Fruit fly (Drosophila melanogaster) whole organism, embryonic: ENCODE results near the gene JMJD4.

Experiments used
- ATbp ChIP-seq: fragments of 200-800 bp; sonication (Bioruptor generic); optimal IDR thresholded peaks from 2 replicates; lab custom pipeline; 2017; ENCODE audit warnings: missing biosample characterization, mild to moderate bottlenecking, missing genetic modification characterization, missing genetic modification reagents
- Ada2b ChIP-seq: fragments of 200-800 bp; sonication (Bioruptor generic); IDR thresholded peaks from 2 replicates; pipeline ENCODE4 v1.3.6; 2022; ENCODE audit warnings: missing biosample characterization, missing genetic modification characterization
- CG10321 ChIP-seq: fragments of 200-800 bp; sonication (Bioruptor generic); IDR thresholded peaks from 2 replicates; pipeline ENCODE4 v1.3.6; 2022; ENCODE audit warnings: missing biosample characterization, missing genetic modification characterization
- CG10366 ChIP-seq: fragments of 200-800 bp; sonication (Bioruptor generic); IDR thresholded peaks from 2 replicates; pipeline ENCODE4 v1.3.6; 2022; ENCODE audit warnings: missing biosample characterization, missing genetic modification characterization
- CG10462 ChIP-seq: fragments of 200-800 bp; sonication (Bioruptor generic); optimal IDR thresholded peaks from 2 replicates; lab custom pipeline; 2016; ENCODE audit warnings: missing biosample characterization, missing genetic modification characterization
- CG10543 ChIP-seq: fragments of 200-800 bp; sonication (Bioruptor generic); optimal IDR thresholded peaks from 3 replicates; lab custom pipeline; 2017; ENCODE audit warnings: missing biosample characterization, mild to moderate bottlenecking, missing genetic modification characterization, moderate library complexity
- CG10959 ChIP-seq: fragments of 200-800 bp; sonication (Bioruptor generic); IDR thresholded peaks from 2 replicates; pipeline ENCODE4 v1.3.6; 2022; ENCODE audit warnings: missing biosample characterization, missing genetic modification characterization
- CG11247 ChIP-seq: fragments of 200-800 bp; sonication (Bioruptor generic); IDR thresholded peaks from 2 replicates; pipeline ENCODE4 v1.3.6; 2022; ENCODE audit warnings: missing biosample characterization, missing genetic modification characterization
- CG12391 ChIP-seq: fragments of 200-800 bp; sonication (Bioruptor generic); optimal IDR thresholded peaks from 3 replicates; lab custom pipeline; 2018; ENCODE audit warnings: missing biosample characterization, mild to moderate bottlenecking, missing genetic modification characterization, moderate library complexity
- CG12769 ChIP-seq: fragments of 200-800 bp; sonication (Bioruptor generic); optimal IDR thresholded peaks from 2 replicates; lab custom pipeline; 2019; ENCODE audit warnings: missing biosample characterization, mild to moderate bottlenecking, missing genetic modification characterization, moderate library complexity
- CG13424 ChIP-seq: fragments of 200-800 bp; sonication (Bioruptor generic); optimal IDR thresholded peaks from 2 replicates; lab custom pipeline; 2019; ENCODE audit warnings: missing biosample characterization, mild to moderate bottlenecking, missing genetic modification characterization, moderate library complexity
- CG16815 ChIP-seq: fragments of 200-800 bp; sonication (Bioruptor generic); optimal IDR thresholded peaks from 3 replicates; lab custom pipeline; 2017; ENCODE audit warnings: missing biosample characterization, mild to moderate bottlenecking, missing genetic modification characterization
- CG17186 ChIP-seq: fragments of 200-800 bp; sonication (Bioruptor generic); optimal IDR thresholded peaks from 3 replicates; lab custom pipeline; 2017; ENCODE audit warnings: missing biosample characterization, missing genetic modification reagents, missing genetic modification characterization
- CG17361 ChIP-seq: fragments of 200-800 bp; sonication (Bioruptor generic); IDR thresholded peaks from 3 replicates; pipeline ENCODE4 v1.3.6; 2022; ENCODE audit warnings: missing biosample characterization, missing genetic modification characterization
- CG2678 ChIP-seq: fragments of 200-800 bp; sonication (Bioruptor generic); optimal IDR thresholded peaks from 3 replicates; lab custom pipeline; 2019; ENCODE audit warnings: missing biosample characterization, mild to moderate bottlenecking, missing genetic modification characterization, moderate library complexity
- CG2712 ChIP-seq: fragments of 200-800 bp; optimal IDR thresholded peaks from 3 replicates; lab custom pipeline; 2019; ENCODE audit warnings: missing biosample characterization, mild to moderate bottlenecking, missing genetic modification characterization, moderate library complexity
- CG32532 ChIP-seq: fragments of 200-800 bp; sonication (Bioruptor generic); IDR thresholded peaks from 2 replicates; pipeline ENCODE4 v1.3.6; 2022; ENCODE audit warnings: missing biosample characterization, missing genetic modification characterization
- CG5245 ChIP-seq: fragments of 200-800 bp; sonication (Bioruptor generic); optimal IDR thresholded peaks from 3 replicates; lab custom pipeline; 2016; ENCODE audit warnings: missing biosample characterization, missing genetic modification characterization
- CG7556 ChIP-seq: fragments of 200-800 bp; sonication (Bioruptor generic); optimal IDR thresholded peaks from 2 replicates; lab custom pipeline; 2017; ENCODE audit warnings: missing biosample characterization, mild to moderate bottlenecking, missing genetic modification characterization
- CG7786 ChIP-seq: fragments of 200-800 bp; sonication (Bioruptor generic); optimal IDR thresholded peaks from 2 replicates; lab custom pipeline; 2016; ENCODE audit warnings: missing biosample characterization, missing genetic modification characterization
- CG8765 ChIP-seq: fragments of 200-800 bp; sonication (Bioruptor generic); IDR thresholded peaks from 2 replicates; pipeline ENCODE4 v1.3.6; 2022; ENCODE audit warnings: missing biosample characterization, missing genetic modification characterization
- CG9932 ChIP-seq: fragments of 200-800 bp; sonication (Bioruptor generic); IDR thresholded peaks from 2 replicates; pipeline ENCODE4 v1.3.6; 2022; ENCODE audit warnings: missing biosample characterization, missing genetic modification characterization
- Dek ChIP-seq: fragments of 200-800 bp; sonication (Bioruptor generic); optimal IDR thresholded peaks from 3 replicates; lab custom pipeline; 2019; ENCODE audit warnings: missing biosample characterization, mild to moderate bottlenecking, missing genetic modification characterization, moderate library complexity
- Ets65A ChIP-seq: fragments of 200-800 bp; sonication (Bioruptor generic); peaks from one replicate; lab custom pipeline; 2016; ENCODE audit warnings: missing biosample characterization, missing genetic modification characterization
- HLHmδ ChIP-seq: fragments of 200-800 bp; sonication (Bioruptor generic); optimal IDR thresholded peaks from 2 replicates; lab custom pipeline; 2018; ENCODE audit warnings: missing biosample characterization, mild to moderate bottlenecking, missing genetic modification characterization, moderate library complexity
- Opbp ChIP-seq: fragments of 200-800 bp; sonication (Bioruptor generic); IDR thresholded peaks from 3 replicates; pipeline ENCODE4 v1.3.6; 2022; ENCODE audit warnings: missing biosample characterization, missing genetic modification characterization; ENCODE audit not compliant: partially characterized antibody
- PHDP ChIP-seq: fragments of 200-800 bp; sonication (Bioruptor generic); optimal IDR thresholded peaks from 3 replicates; lab custom pipeline; 2018; ENCODE audit warnings: missing biosample characterization, mild to moderate bottlenecking, missing genetic modification characterization, moderate library complexity
- Pdp1 ChIP-seq, 2 experiments: fragments of 200-800 bp; sonication (Bioruptor generic); optimal IDR thresholded peaks; 3 replicates each; lab custom pipeline; 2016; ENCODE audit warnings: missing biosample characterization in 2 of 2, missing genetic modification characterization in 2 of 2, mild to moderate bottlenecking in 1 of 2, moderate library complexity in 1 of 2
- Rx ChIP-seq: fragments of 200-800 bp; sonication (Bioruptor generic); IDR thresholded peaks from 2 replicates; pipeline ENCODE4 v1.3.6; 2022; ENCODE audit warnings: missing biosample characterization, missing genetic modification characterization
- Sox100B ChIP-seq: fragments of 200-800 bp; sonication (Bioruptor generic); optimal IDR thresholded peaks from 3 replicates; lab custom pipeline; 2018; ENCODE audit warnings: missing biosample characterization, mild to moderate bottlenecking, missing genetic modification characterization
- Taf1 ChIP-seq: fragments of 200-800 bp; sonication (Bioruptor generic); IDR thresholded peaks from 2 replicates; pipeline ENCODE4 v1.3.6; 2022; ENCODE audit warnings: missing biosample characterization, missing genetic modification characterization
- ara ChIP-seq: fragments of 200-800 bp; sonication (Bioruptor generic); IDR thresholded peaks from 2 replicates; pipeline ENCODE4 v1.3.6; 2022; ENCODE audit warnings: missing biosample characterization, missing genetic modification characterization
- bcd ChIP-seq: fragments of 200-800 bp; sonication (Bioruptor generic); optimal IDR thresholded peaks from 2 replicates; lab custom pipeline; 2017; ENCODE audit warnings: missing biosample characterization, mild to moderate bottlenecking, missing genetic modification characterization
- cato ChIP-seq: fragments of 200-800 bp; sonication (Bioruptor generic); optimal IDR thresholded peaks from 2 replicates; lab custom pipeline; 2016; ENCODE audit warnings: missing biosample characterization, missing genetic modification characterization, borderline replicate concordance
- chif ChIP-seq, 2 experiments: fragments of 200-800 bp; sonication (Bioruptor generic); optimal IDR thresholded peaks; 3 replicates each; lab custom pipeline; 2016; ENCODE audit warnings: missing biosample characterization in 2 of 2, missing genetic modification characterization in 2 of 2
- gce ChIP-seq: fragments of 200-800 bp; sonication (Bioruptor generic); IDR thresholded peaks from 3 replicates; pipeline ENCODE4 v1.3.6; 2022; ENCODE audit warnings: missing biosample characterization, missing genetic modification characterization
- gem ChIP-seq: fragments of 200-800 bp; sonication (Bioruptor generic); optimal IDR thresholded peaks from 2 replicates; lab custom pipeline; 2019; ENCODE audit warnings: missing biosample characterization, mild to moderate bottlenecking, missing genetic modification characterization, moderate library complexity
- nom ChIP-seq: fragments of 200-800 bp; sonication (Bioruptor generic); optimal IDR thresholded peaks from 2 replicates; lab custom pipeline; 2017; ENCODE audit warnings: missing biosample characterization, missing genetic modification characterization, mild to moderate bottlenecking, moderate library complexity, missing genetic modification reagents
- onecut ChIP-seq: fragments of 200-800 bp; sonication (Bioruptor generic); IDR thresholded peaks from 2 replicates; pipeline ENCODE4 v1.3.6; 2022; ENCODE audit warnings: missing biosample characterization, missing genetic modification characterization
- prd ChIP-seq, 3 experiments: fragments of >200 bp in 2 of 3; fragments of 200-800 bp in 1 of 3; sonication (Bioruptor generic) in 1 of 3; optimal IDR thresholded peaks in 2 of 3; IDR thresholded peaks in 1 of 3; 2 replicates in 2 of 3; 3 replicates in 1 of 3; pipeline versions ENCODE4 v1.3.6 to Lab custom; 2017 to 2022; ENCODE audit warnings: missing biosample characterization in 1 of 3, missing genetic modification characterization in 1 of 3
- ranshi ChIP-seq: fragments of 200-800 bp; sonication (Bioruptor generic); IDR thresholded peaks from 2 replicates; pipeline ENCODE4 v1.3.6; 2022; ENCODE audit warnings: missing biosample characterization, missing genetic modification characterization
- ssp ChIP-seq: fragments of 200-800 bp; sonication (Bioruptor generic); IDR thresholded peaks from 2 replicates; pipeline ENCODE4 v1.3.6; 2022; ENCODE audit warnings: missing biosample characterization, missing genetic modification characterization
- tio ChIP-seq: fragments of 200-800 bp; sonication (Bioruptor generic); optimal IDR thresholded peaks from 2 replicates; lab custom pipeline; 2017; ENCODE audit warnings: missing biosample characterization, missing genetic modification characterization, inconsistent platforms
- tll ChIP-seq, 2 experiments: fragments of 200-800 bp in 1 of 2; fragments of >200 bp in 1 of 2; sonication (Bioruptor generic) in 1 of 2; optimal IDR thresholded peaks; 2 replicates each; lab custom pipeline; 2017 to 2019; ENCODE audit warnings: missing biosample characterization in 2 of 2, missing genetic modification characterization in 2 of 2, mild to moderate bottlenecking in 1 of 2, moderate library complexity in 1 of 2
- usp ChIP-seq: fragments of >200 bp; optimal IDR thresholded peaks from 2 replicates; lab custom pipeline; 2017; ENCODE audit warnings: missing biosample characterization, missing genetic modification characterization
- z ChIP-seq: fragments of 200-800 bp; sonication (Bioruptor generic); IDR thresholded peaks from 3 replicates; pipeline ENCODE4 v1.3.6; 2022; ENCODE audit warnings: missing biosample characterization, missing genetic modification characterization
- zf30C ChIP-seq: fragments of 200-800 bp; sonication (Bioruptor generic); optimal IDR thresholded peaks from 3 replicates; lab custom pipeline; 2018; ENCODE audit warnings: missing biosample characterization, mild to moderate bottlenecking, missing genetic modification characterization

JMJD4 gene

DNA sequence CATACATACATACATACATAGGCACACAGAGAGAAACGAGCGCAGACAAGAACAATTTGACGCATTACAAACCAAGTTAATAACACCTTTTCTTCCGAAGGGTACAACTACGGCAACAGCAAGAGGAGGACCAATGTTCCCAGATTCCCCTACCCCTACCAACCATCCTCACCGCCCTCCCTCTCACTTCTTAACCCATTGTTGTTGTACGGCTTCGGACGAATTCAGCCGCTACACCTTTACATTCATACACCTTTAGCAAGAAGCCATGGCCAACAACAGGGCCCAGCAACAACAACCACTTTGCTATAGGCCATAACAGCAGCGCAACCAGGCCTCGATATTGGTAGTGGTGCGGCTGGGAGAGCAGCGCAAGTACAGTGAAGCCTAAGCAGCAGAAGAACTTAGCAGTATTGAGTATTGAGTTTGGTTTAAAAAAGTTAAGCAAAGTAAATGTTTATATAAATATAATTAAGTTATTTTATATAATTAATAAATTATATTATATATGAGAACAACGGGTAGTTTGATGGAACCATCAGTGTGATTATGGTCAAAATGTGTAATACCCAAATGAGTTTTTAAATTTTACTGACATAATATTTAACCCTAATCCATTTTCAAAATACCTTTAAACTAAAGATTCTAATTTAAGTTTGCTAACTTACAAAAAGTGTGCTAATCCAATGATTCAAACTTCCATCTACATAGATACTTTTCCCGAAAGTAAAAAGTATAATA, 8.5 kb downstream of the JMJD4 start (continued):
- peak; percentile 5 for TF ChIP-seq bcd
- peak; percentile 43 for TF ChIP-seq CG10543
- TF ChIP-seq CG2712 (tag; lab: Kevin White, UChicago): peak; percentile 39
- peak; percentile 0 for TF ChIP-seq CG12391 (tag; lab: Kevin White, UChicago)
- TF ChIP-seq Pdp1 (GFP tag; optimal IDR thresholded peaks at IDR 0.05; lab: Kevin White, UChicago): peak in 1 of 2 experiments; percentile 48
- peak; percentile 58; the same call in 2 of the 3 replicates for TF ChIP-seq CG17361
- peak; percentile 28; the same call in 1 of the 2 replicates for TF ChIP-seq CG10366 (GFP tag; lab: Robert Waterston, UW)
- TF ChIP-seq ssp (GFP tag; lab: Robert Waterston, UW): 0 out of 2 replicates have a peak, but pooled peaks have one; percentile 14
- TF ChIP-seq tio (GFP tag; lab: Kevin White, UChicago): peak; percentile 36
- 0 out of 3 replicates have a peak, but pooled peaks have one; percentile 5 for TF ChIP-seq gce (GFP tag; lab: Robert Waterston, UW)
- no peak for TF ChIP-seq CG10462 (GFP tag; lab: Kevin White, UChicago)
- peak; percentile 79 for TF ChIP-seq CG9932 (GFP tag; lab: Robert Waterston, UW)
- TF ChIP-seq CG7556 (GFP tag; lab: Kevin White, UChicago): peak; percentile 49
- no peak for TF ChIP-seq HLHmδ (GFP tag; lab: Kevin White, UChicago)
- TF ChIP-seq Dek (tag; lab: Kevin White, UChicago): peak; percentile 15
- 0 out of 3 replicates have a peak, but pooled peaks have one; percentile 24 for TF ChIP-seq Opbp (GFP tag; lab: Robert Waterston, UW)
- TF ChIP-seq ranshi (GFP tag; lab: Robert Waterston, UW): peak; percentile 51; the same call in 1 of the 2 replicates
- TF ChIP-seq CG2678 (tag; lab: Kevin White, UChicago): peak; percentile 47
- TF ChIP-seq CG16815 (GFP tag; lab: Kevin White, UChicago): peak; percentile 42
- peak in 1 of 2 experiments; percentile 41 for TF ChIP-seq tll (GFP tag; optimal IDR thresholded peaks at IDR 0.05; lab: Kevin White, UChicago)
- 0 out of 2 replicates have a peak, but pooled peaks have one; percentile 44 for TF ChIP-seq Ada2b (GFP tag; lab: Robert Waterston, UW)
- peak; percentile 81 for TF ChIP-seq Ets65A (GFP tag; lab: Kevin White, UChicago)
- peak; percentile 30; the same call in 1 of the 2 replicates for TF ChIP-seq Taf1 (GFP tag; lab: Robert Waterston, UW)
- TF ChIP-seq CG32532: peak; percentile 76
- no peak for TF ChIP-seq prd (optimal IDR thresholded peaks at IDR 0.05; lab: Kevin White, UChicago)
- TF ChIP-seq prd (GFP tag; IDR thresholded peaks at IDR 0.05; lab: Robert Waterston, UW): peak; percentile 68
- no peak for TF ChIP-seq CG5245 (GFP tag; lab: Kevin White, UChicago)
- 0 out of 2 replicates have a peak, but pooled peaks have one; percentile 4 for TF ChIP-seq ara
- no peak for TF ChIP-seq CG7786 (GFP tag; lab: Kevin White, UChicago)
- TF ChIP-seq CG10959: peak; percentile 15; the same call in 1 of the 2 replicates
- peak; percentile 11 for TF ChIP-seq PHDP (tag; lab: Kevin White, UChicago)
- peak; percentile 52 for TF ChIP-seq gem (tag; lab: Kevin White, UChicago)
- no peak for TF ChIP-seq usp (GFP tag; lab: Kevin White, UChicago)
- peak; percentile 86 for TF ChIP-seq zf30C (GFP tag; lab: Kevin White, UChicago)
- peak; percentile 50; the same call in 1 of the 3 replicates for TF ChIP-seq z (GFP tag; lab: Robert Waterston, UW)
- TF ChIP-seq cato (GFP tag; lab: Kevin White, UChicago): no peak
- TF ChIP-seq CG13424 (tag; lab: Kevin White, UChicago): peak; percentile 33
- TF ChIP-seq nom (GFP tag; lab: Kevin White, UChicago): no peak
- TF ChIP-seq CG8765 (GFP tag; lab: Robert Waterston, UW): peak; percentile 40; the same call in 1 of the 2 replicates
- 0 out of 2 replicates have a peak, but pooled peaks have one; percentile 26 for TF ChIP-seq Rx (GFP tag; lab: Robert Waterston, UW)
- TF ChIP-seq onecut (GFP tag; lab: Robert Waterston, UW): peak; percentile 34
- no peak for TF ChIP-seq CG10321 (GFP tag; lab: Robert Waterston, UW)
- peak; percentile 55 for TF ChIP-seq Sox100B (GFP tag; lab: Kevin White, UChicago)
- no peak for TF ChIP-seq CG11247
- peak in 1 of 2 experiments; percentile 10 for TF ChIP-seq chif (GFP tag; optimal IDR thresholded peaks at IDR 0.05; lab: Kevin White, UChicago)
- TF ChIP-seq CG17186 (GFP tag; lab: Kevin White, UChicago): no peak
- peak; percentile 92 for TF ChIP-seq CG12769 (tag; lab: Kevin White, UChicago)
- TF ChIP-seq ATbp (GFP tag; lab: Kevin White, UChicago): no peak
